Fruit fly (Drosophila melanogaster) whole organism, prepupa: ENCODE measurements around the gene twit.

Experiments
- Blimp-1 ChIP-seq: fragments of 200-800 bp; sonication (Bioruptor generic); optimal IDR thresholded peaks from 3 replicates; lab custom pipeline; 2017; ENCODE audit warnings: missing biosample characterization, missing genetic modification characterization, mild to moderate bottlenecking, moderate library complexity, missing genetic modification reagents
- CG10631 ChIP-seq: fragments of 200-800 bp; sonication (Bioruptor generic); optimal IDR thresholded peaks from 2 replicates; lab custom pipeline; 2016; ENCODE audit warnings: missing biosample characterization, missing genetic modification characterization
- CG11294 ChIP-seq: fragments of 200-800 bp; sonication (Bioruptor generic); IDR thresholded peaks from 2 replicates; pipeline ENCODE4 v1.3.6; 2022; ENCODE audit warnings: missing biosample characterization, missing genetic modification characterization
- CG11762 ChIP-seq: fragments of 200-800 bp; sonication (Bioruptor generic); optimal IDR thresholded peaks from 3 replicates; lab custom pipeline; 2016; ENCODE audit warnings: missing biosample characterization, missing genetic modification characterization; ENCODE audit not compliant: insufficient read depth
- CG11902 ChIP-seq: fragments of 200-800 bp; sonication (Bioruptor generic); optimal IDR thresholded peaks from 3 replicates; lab custom pipeline; 2016; ENCODE audit warnings: missing biosample characterization, missing genetic modification characterization
- CG15336 ChIP-seq: fragments of 200-800 bp; sonication (Bioruptor generic); IDR thresholded peaks from 2 replicates; pipeline ENCODE4 v1.3.6; 2022; ENCODE audit warnings: missing biosample characterization, missing genetic modification characterization
- CG1621 ChIP-seq: fragments of 200-800 bp; sonication (Bioruptor generic); optimal IDR thresholded peaks from 3 replicates; lab custom pipeline; 2018; ENCODE audit warnings: missing biosample characterization, mild to moderate bottlenecking, missing genetic modification characterization
- CG16779 ChIP-seq: fragments of 200-800 bp; sonication (Bioruptor generic); optimal IDR thresholded peaks from 3 replicates; lab custom pipeline; 2017; ENCODE audit warnings: missing biosample characterization, mild to moderate bottlenecking, missing genetic modification characterization
- CG32006 ChIP-seq: fragments of 200-800 bp; sonication (Bioruptor generic); optimal IDR thresholded peaks from 3 replicates; lab custom pipeline; 2017; ENCODE audit warnings: missing biosample characterization, mild to moderate bottlenecking, missing genetic modification characterization
- CG3919 ChIP-seq: fragments of 200-800 bp; sonication (Bioruptor generic); optimal IDR thresholded peaks from 3 replicates; lab custom pipeline; 2016; ENCODE audit warnings: missing biosample characterization, missing genetic modification characterization
- CG4318 ChIP-seq: fragments of 200-800 bp; sonication (Bioruptor generic); optimal IDR thresholded peaks from 3 replicates; lab custom pipeline; 2017; ENCODE audit warnings: missing biosample characterization, mild to moderate bottlenecking, missing genetic modification characterization
- CG6163 ChIP-seq: fragments of 200-800 bp; sonication (Bioruptor generic); IDR thresholded peaks from 3 replicates; pipeline ENCODE4 v1.3.6; 2022; ENCODE audit warnings: missing biosample characterization, missing genetic modification characterization
- CG6808 ChIP-seq: fragments of 200-800 bp; sonication (Bioruptor generic); optimal IDR thresholded peaks from 3 replicates; lab custom pipeline; 2017; ENCODE audit warnings: missing biosample characterization, missing genetic modification characterization, mild to moderate bottlenecking, moderate library complexity, missing genetic modification reagents
- CG6854 ChIP-seq: fragments of 200-800 bp; sonication (Bioruptor generic); optimal IDR thresholded peaks from 2 replicates; lab custom pipeline; 2017; ENCODE audit warnings: missing biosample characterization, mild to moderate bottlenecking, missing genetic modification characterization
- CG8119 ChIP-seq: fragments of 200-800 bp; sonication (Bioruptor generic); IDR thresholded peaks from 3 replicates; pipeline ENCODE4 v1.3.6; 2022; ENCODE audit warnings: missing biosample characterization, missing genetic modification characterization
- CG8319 ChIP-seq: fragments of 200-800 bp; sonication (Bioruptor generic); optimal IDR thresholded peaks from 3 replicates; lab custom pipeline; 2016; ENCODE audit warnings: missing biosample characterization, missing genetic modification characterization
- CG9139 ChIP-seq: fragments of 200-800 bp; sonication (Bioruptor generic); optimal IDR thresholded peaks from 3 replicates; lab custom pipeline; 2017; ENCODE audit warnings: missing biosample characterization, mild to moderate bottlenecking, missing genetic modification characterization
- Eip78C ChIP-seq: fragments of 200-800 bp; sonication (Bioruptor generic); peaks from one replicate; lab custom pipeline; 2016; ENCODE audit warnings: missing biosample characterization, missing genetic modification characterization
- Eip93F ChIP-seq: fragments of 200-800 bp; sonication (Bioruptor generic); optimal IDR thresholded peaks from 2 replicates; lab custom pipeline; 2016; ENCODE audit warnings: missing biosample characterization, mild to moderate bottlenecking, missing genetic modification characterization
- Ets96B ChIP-seq: fragments of 200-800 bp; optimal IDR thresholded peaks from 2 replicates; lab custom pipeline; 2019; ENCODE audit warnings: missing biosample characterization, mild to moderate bottlenecking, missing genetic modification characterization, moderate library complexity
- Gug ChIP-seq: fragments of 200-800 bp; sonication (Bioruptor generic); IDR thresholded peaks from 2 replicates; pipeline ENCODE4 v1.3.6; 2022; ENCODE audit warnings: missing biosample characterization, missing genetic modification characterization
- Hr38 ChIP-seq: sonication (Bioruptor generic); optimal IDR thresholded peaks from 2 replicates; lab custom pipeline; 2016; ENCODE audit warnings: missing biosample characterization, missing genetic modification characterization
- Hr39 ChIP-seq: fragments of 200-800 bp; sonication (Bioruptor generic); optimal IDR thresholded peaks from 2 replicates; lab custom pipeline; 2016; ENCODE audit warnings: missing biosample characterization, missing genetic modification characterization
- Lpt ChIP-seq: fragments of 200-800 bp; sonication (Bioruptor generic); optimal IDR thresholded peaks from 3 replicates; lab custom pipeline; 2016; ENCODE audit warnings: missing biosample characterization, missing genetic modification characterization
- OdsH ChIP-seq: fragments of 200-800 bp; sonication (Bioruptor generic); optimal IDR thresholded peaks from 3 replicates; lab custom pipeline; 2016; ENCODE audit warnings: missing biosample characterization, missing genetic modification characterization
- Sox102F ChIP-seq: fragments of 200-800 bp; sonication (Bioruptor generic); optimal IDR thresholded peaks from 2 replicates; lab custom pipeline; 2016; ENCODE audit warnings: missing biosample characterization, mild to moderate bottlenecking, missing genetic modification characterization
- Sox14 ChIP-seq: fragments of 200-800 bp; sonication (Bioruptor generic); optimal IDR thresholded peaks from 3 replicates; lab custom pipeline; 2016; ENCODE audit warnings: missing biosample characterization, missing genetic modification characterization
- Sox15 ChIP-seq: fragments of 200-800 bp; sonication (Bioruptor generic); optimal IDR thresholded peaks from 3 replicates; lab custom pipeline; 2016; ENCODE audit warnings: missing biosample characterization, missing genetic modification characterization
- achi ChIP-seq: fragments of 200-800 bp; sonication (Bioruptor generic); optimal IDR thresholded peaks from 3 replicates; lab custom pipeline; 2016; ENCODE audit warnings: missing biosample characterization, missing genetic modification characterization
- cyc ChIP-seq: fragments of 200-800 bp; sonication (Bioruptor generic); optimal IDR thresholded peaks from 3 replicates; lab custom pipeline; 2016; ENCODE audit warnings: missing biosample characterization, missing genetic modification characterization
- dac ChIP-seq: fragments of 200-800 bp; sonication (Bioruptor generic); optimal IDR thresholded peaks from 2 replicates; lab custom pipeline; 2017; ENCODE audit warnings: missing biosample characterization, mild to moderate bottlenecking, missing genetic modification characterization
- dsx ChIP-seq: fragments of 200-800 bp; optimal IDR thresholded peaks from 3 replicates; lab custom pipeline; 2019; ENCODE audit warnings: missing biosample characterization, mild to moderate bottlenecking, missing genetic modification characterization, moderate library complexity; ENCODE audit not compliant: poor library complexity, severe bottlenecking
- eg ChIP-seq: fragments of 200-800 bp; sonication (Bioruptor generic); IDR thresholded peaks from 3 replicates; pipeline ENCODE4 v1.3.6; 2022; ENCODE audit warnings: missing biosample characterization, missing genetic modification characterization
- fd59A ChIP-seq: fragments of 200-800 bp; sonication (Bioruptor generic); optimal IDR thresholded peaks from 2 replicates; lab custom pipeline; 2017; ENCODE audit warnings: missing biosample characterization, mild to moderate bottlenecking, missing genetic modification characterization, missing genetic modification reagents
- fd85E ChIP-seq: fragments of 200-800 bp; sonication (Bioruptor generic); optimal IDR thresholded peaks from 3 replicates; lab custom pipeline; 2016; ENCODE audit warnings: missing biosample characterization, missing genetic modification characterization
- fkh ChIP-seq: fragments of 200-800 bp; sonication (Bioruptor generic); optimal IDR thresholded peaks from 3 replicates; lab custom pipeline; 2017; ENCODE audit warnings: missing biosample characterization, mild to moderate bottlenecking, missing genetic modification characterization, moderate library complexity
- pdm3 ChIP-seq: fragments of 200-800 bp; sonication (Bioruptor generic); optimal IDR thresholded peaks from 3 replicates; lab custom pipeline; 2016; ENCODE audit warnings: missing biosample characterization, missing genetic modification characterization
- salr ChIP-seq, 2 experiments: fragments of 200-800 bp; sonication (Bioruptor generic); optimal IDR thresholded peaks; 3 replicates each; lab custom pipeline; 2016 to 2018; ENCODE audit warnings: missing biosample characterization in 2 of 2, missing genetic modification characterization in 2 of 2, mild to moderate bottlenecking in 1 of 2
- spab ChIP-seq: fragments of 200-800 bp; sonication (Bioruptor generic); optimal IDR thresholded peaks from 2 replicates; lab custom pipeline; 2017; ENCODE audit warnings: missing biosample characterization, mild to moderate bottlenecking, missing genetic modification characterization, missing genetic modification reagents
- ss ChIP-seq, 2 experiments: fragments of 200-800 bp; sonication (Bioruptor generic); optimal IDR thresholded peaks; 2 replicates in 1 of 2; 3 replicates in 1 of 2; lab custom pipeline; 2017 to 2018; ENCODE audit warnings: mild to moderate bottlenecking in 2 of 2, missing biosample characterization in 2 of 2, missing genetic modification characterization in 2 of 2, moderate library complexity in 1 of 2
- svp ChIP-seq: fragments of 200-800 bp; sonication (Bioruptor generic); peaks from one replicate; lab custom pipeline; 2016; ENCODE audit warnings: missing biosample characterization, missing genetic modification characterization
- vri ChIP-seq: fragments of 200-800 bp; sonication (Bioruptor generic); optimal IDR thresholded peaks from 3 replicates; lab custom pipeline; 2016; ENCODE audit warnings: missing biosample characterization, mild to moderate bottlenecking, missing genetic modification characterization

twit gene

DNA sequence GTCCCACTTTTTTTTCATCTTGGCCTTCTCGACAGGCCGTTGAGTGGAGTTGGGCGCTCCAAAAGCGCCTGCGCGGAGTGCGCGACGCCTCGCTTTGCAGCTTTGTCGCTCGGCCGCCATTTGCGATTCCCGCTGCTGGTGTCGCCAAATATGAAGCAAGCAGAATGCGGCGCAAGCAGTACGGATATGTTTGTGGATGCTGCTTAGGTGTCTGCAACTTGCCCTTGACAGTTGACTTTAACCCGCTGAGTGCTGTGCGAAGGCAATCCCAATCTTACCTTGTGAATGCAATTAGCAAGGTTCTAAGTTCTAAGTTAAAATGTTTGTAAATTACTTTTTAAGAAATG is 30.4 kb upstream of the twit start (continued):
- TF ChIP-seq CG4318 (GFP tag; lab: Kevin White, UChicago): no peak
- TF ChIP-seq dsx: peak; percentile 71
- no peak for TF ChIP-seq eg
- TF ChIP-seq salr (GFP tag; optimal IDR thresholded peaks at IDR 0.05; lab: Kevin White, UChicago): no peak
- TF ChIP-seq Hr39 (GFP tag; lab: Kevin White, UChicago): peak; percentile 38
- no peak for TF ChIP-seq CG8119 (GFP tag; lab: Robert Waterston, UW)
- TF ChIP-seq CG1621 (tag; lab: Kevin White, UChicago): no peak
- TF ChIP-seq fd59A (GFP tag; lab: Kevin White, UChicago): peak; percentile 9
- TF ChIP-seq Gug (GFP tag; lab: Robert Waterston, UW): no peak
- TF ChIP-seq CG6163 (GFP tag; lab: Robert Waterston, UW): peak; percentile 63
- TF ChIP-seq Sox15: no peak
- no peak for TF ChIP-seq Ets96B (tag; lab: Kevin White, UChicago)
- no peak for TF ChIP-seq CG32006 (GFP tag; lab: Kevin White, UChicago)
- no peak for TF ChIP-seq Sox102F (GFP tag; lab: Kevin White, UChicago)
- no peak for TF ChIP-seq CG6808 (GFP tag; lab: Kevin White, UChicago)
- no peak for TF ChIP-seq pdm3 (GFP tag; lab: Kevin White, UChicago)
- TF ChIP-seq CG11902 (GFP tag; lab: Kevin White, UChicago): no peak
- no peak for TF ChIP-seq cyc (GFP tag; lab: Kevin White, UChicago)

DNA sequence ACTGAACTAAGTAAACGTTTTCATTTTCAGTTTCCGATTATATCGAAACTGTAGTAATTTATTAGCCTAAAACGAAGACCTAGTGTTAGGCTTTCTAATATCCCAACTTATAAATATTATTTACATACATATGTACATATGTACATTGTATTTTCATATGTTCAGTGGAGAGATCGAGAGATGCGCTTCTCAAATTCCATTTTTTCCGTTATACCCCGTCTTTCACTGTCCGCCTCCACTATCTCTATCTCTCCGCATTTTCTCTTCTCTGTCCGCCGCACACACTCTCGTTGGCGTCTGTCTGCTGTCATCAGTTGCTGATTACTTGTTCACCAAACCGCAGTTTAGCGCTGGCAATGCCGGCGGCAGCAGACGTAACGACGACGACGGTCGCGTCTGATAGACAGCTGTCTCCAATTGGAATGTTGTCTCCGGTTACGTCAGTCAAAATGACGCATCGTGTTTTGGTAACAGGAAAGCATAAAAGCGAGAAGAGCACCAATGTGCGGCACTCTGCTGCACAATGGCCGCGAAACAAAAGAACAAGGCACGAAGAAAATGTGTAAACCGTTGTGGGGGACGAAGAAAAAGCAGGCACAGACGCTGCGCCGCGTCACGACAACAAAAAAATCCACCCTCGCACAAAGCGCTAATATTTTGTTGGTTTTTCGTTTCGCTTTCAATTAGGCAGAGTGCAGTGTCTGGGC is 29.7 kb upstream of the twit start, which contains the start of gene CG9331:
CG9331 (plus strand) TSS at position 340 of the 707 bp plus-strand sequence.
- TF ChIP-seq CG6163 (GFP tag; lab: Robert Waterston, UW): peak; percentile 56; the same call in 2 of the 3 replicates
- peak; percentile 100 for TF ChIP-seq vri (GFP tag; lab: Kevin White, UChicago)
- no peak for TF ChIP-seq CG8319
- TF ChIP-seq fd85E (GFP tag; lab: Kevin White, UChicago): no peak
- no peak for TF ChIP-seq Gug (GFP tag; lab: Robert Waterston, UW)
- no peak for TF ChIP-seq Lpt (GFP tag; lab: Kevin White, UChicago)
- peak; percentile 5 for TF ChIP-seq Eip93F (GFP tag; lab: Kevin White, UChicago)
- TF ChIP-seq CG4318 (GFP tag; lab: Kevin White, UChicago): no peak
- TF ChIP-seq Blimp-1: peak; percentile 59
- peak; percentile 42 for TF ChIP-seq CG1621 (tag; lab: Kevin White, UChicago)
- peak; percentile 39 for TF ChIP-seq CG10631 (GFP tag; lab: Kevin White, UChicago)
- TF ChIP-seq Sox14 (GFP tag; lab: Kevin White, UChicago): peak; percentile 85
- TF ChIP-seq Eip78C (GFP tag; lab: Kevin White, UChicago): peak; percentile 81
- TF ChIP-seq Sox102F (GFP tag; lab: Kevin White, UChicago): peak; percentile 39
- no peak for TF ChIP-seq OdsH (GFP tag; lab: Kevin White, UChicago)
- peak; percentile 9; the same call in 1 of the 2 replicates for TF ChIP-seq CG15336 (GFP tag; lab: Robert Waterston, UW)

DNA sequence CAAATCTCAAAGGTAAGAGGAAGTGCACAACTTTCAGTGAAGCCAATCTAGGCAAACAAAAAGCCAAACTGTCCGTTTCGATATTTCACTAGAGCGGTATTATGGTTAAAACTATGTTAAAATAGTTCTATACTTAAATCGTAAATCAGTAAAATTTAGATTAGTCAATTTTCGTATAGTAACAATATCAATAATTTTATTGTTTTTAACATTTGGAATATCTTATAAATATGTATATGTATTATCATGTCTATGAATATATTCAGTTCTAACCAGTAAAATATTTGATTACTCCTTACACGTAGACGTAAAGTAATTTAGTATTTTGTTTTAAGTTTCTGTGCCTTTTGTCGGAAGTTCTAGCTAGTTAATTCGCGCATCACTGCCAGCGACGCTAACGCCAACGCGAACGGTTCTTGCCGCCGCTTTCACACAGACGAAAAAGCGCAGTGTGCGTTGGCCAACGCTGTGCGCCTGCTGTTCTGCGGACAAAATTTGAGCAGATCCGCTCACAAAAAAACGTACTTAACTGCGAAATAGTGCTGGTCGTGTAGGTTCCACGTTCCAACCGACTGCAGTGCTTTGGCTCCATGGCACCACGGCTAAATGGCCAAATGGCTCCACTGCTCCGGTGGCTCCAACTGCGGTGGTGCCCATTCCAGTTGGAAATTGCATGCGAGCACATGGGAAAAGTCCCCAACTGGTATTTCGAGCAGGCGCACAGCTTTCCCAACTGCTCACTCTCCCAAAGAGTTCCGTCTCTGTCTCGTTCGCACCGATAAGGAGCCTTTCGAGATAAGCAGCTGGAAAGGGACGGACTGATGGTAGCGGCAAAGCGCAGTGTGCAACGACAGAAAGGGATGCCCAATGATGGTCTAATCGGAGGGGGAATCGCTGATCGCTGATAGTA is 28.9 kb upstream of the twit start:
- TF ChIP-seq Hr38 (GFP tag; lab: Kevin White, UChicago) (no peak), CG11294 (GFP tag; lab: Robert Waterston, UW) (no peak), CG9139 (GFP tag; lab: Kevin White, UChicago) (peak; percentile 56), achi (no peak), Eip78C (GFP tag; lab: Kevin White, UChicago) (peak; percentile 59), dac (GFP tag; lab: Kevin White, UChicago) (peak; percentile 3), ss (GFP tag; optimal IDR thresholded peaks at IDR 0.05; lab: Kevin White, UChicago) (peak; percentile 32 to 41), CG6163 (GFP tag; lab: Robert Waterston, UW) (peak; percentile 73; the same call in 2 of the 3 replicates), CG6808 (GFP tag; lab: Kevin White, UChicago) (peak; percentile 99), salr (GFP tag; optimal IDR thresholded peaks at IDR 0.05; lab: Kevin White, UChicago) (peak in 1 of 2 experiments; percentile 18), CG3919 (GFP tag; lab: Kevin White, UChicago) (peak; percentile 37), CG1621 (tag; lab: Kevin White, UChicago) (peak; percentile 90), CG6854 (GFP tag; lab: Kevin White, UChicago) (peak; percentile 74), CG11762 (no peak), spab (GFP tag; lab: Kevin White, UChicago) (peak; percentile 11), fd59A (GFP tag; lab: Kevin White, UChicago) (peak; percentile 32), CG16779 (tag; lab: Kevin White, UChicago) (peak; percentile 2), fkh (GFP tag; lab: Kevin White, UChicago) (no peak), CG4318 (GFP tag; lab: Kevin White, UChicago) (peak; percentile 7), Eip93F (GFP tag; lab: Kevin White, UChicago) (peak; percentile 89), CG8119 (GFP tag; lab: Robert Waterston, UW) (peak; percentile 40; the same call in 1 of the 3 replicates), svp (GFP tag; lab: Kevin White, UChicago) (peak; percentile 93), Sox102F (GFP tag; lab: Kevin White, UChicago) (peak; percentile 54)
